Fruit fly (Drosophila melanogaster): ENCODE data around the gene foxo.

foxo gene

DNA sequence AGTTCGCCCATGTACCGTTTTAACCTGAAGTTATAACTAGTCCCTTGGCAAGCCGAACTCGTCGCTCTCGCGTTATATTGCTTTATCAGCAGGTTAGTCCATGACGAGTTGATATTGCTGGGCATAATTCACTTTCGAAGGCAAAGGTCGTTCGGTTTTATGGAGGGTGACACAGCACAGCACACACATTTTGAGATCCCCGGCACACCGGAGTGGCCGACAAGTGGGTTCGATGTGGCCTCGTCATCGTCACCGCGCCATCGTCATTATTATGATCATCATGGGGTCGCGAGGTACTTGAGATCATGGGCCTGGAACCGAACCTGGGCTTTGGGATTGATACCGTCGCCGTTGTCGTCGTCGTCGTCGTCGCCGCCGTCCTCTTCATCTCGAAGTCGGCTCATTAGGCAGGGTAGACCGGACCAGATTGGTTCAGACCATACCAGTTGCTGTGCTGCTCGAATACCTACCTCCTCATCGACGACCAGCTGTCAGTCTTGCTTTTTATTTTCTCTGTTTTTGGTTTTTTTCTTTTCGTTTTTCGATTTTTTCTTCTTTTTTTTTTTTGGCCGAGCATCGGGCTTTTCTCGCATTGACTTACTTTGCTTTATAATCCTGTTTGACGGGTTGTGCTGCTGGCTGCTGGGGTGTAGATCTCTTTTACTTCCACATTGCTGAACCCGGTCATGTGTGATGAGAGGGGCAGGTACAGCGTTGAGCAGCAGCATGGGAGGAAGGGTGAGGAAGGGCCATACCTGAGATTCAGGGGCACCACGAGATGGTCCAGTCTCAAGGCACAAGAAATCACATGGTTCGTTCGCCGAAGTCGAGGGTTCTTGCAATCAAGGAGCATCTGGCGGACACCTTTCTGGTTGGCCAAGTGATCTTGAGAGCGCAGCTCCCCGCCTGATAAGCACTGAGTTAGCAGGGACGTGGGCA is 4.6 kb downstream of the foxo start:
- TF ChIP-seq CTCF (optimal IDR thresholded peaks at IDR 0.05) (no peak), CG8478 (optimal IDR thresholded peaks at IDR 0.05) (no peak)

DNA sequence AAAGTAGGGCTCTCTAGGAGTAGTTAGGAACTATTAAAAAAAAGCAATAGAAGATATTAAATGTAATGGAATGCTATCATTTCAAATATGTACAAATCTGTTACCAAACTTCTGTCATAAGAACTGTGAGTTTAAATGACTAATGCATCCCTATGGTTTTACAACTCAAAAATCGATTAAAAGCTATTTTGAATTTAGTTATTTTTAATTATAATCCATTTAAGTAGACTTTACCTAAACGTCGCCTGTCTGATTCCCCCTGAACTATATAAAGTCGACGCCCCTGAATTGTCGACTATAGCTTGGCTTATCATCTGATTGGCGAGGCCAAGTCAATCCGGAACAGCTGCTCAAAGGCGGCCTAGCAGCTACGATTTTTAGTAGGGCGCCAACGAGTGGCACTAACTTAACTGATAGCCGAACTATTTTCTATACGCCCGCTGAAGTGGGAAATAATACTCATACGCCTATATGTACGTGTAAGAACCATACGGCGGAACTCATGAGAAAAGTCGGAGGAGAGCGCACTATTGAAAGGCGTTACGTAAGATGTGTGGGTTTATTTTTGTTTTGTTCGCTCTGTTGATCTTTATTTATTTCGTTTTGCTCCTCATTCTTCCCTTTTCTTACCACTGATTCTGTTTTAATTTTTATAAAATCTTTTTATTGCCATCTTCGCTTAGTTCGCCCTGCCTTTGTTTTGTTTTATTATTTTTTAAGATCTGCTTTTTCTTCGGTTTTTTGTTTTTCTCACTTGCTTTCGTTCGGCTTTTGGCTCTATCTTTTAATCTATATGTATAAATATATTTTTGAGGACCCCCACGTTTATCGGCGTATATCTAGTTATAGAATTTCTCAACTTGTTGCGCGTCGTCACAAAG is 5.5 kb downstream of the foxo start:
- TF ChIP-seq CTCF (optimal IDR thresholded peaks at IDR 0.05) (no peak), CG8478 (optimal IDR thresholded peaks at IDR 0.05) (no peak)

dm6 chr3R:14062869-14063543 is 6.3 kb downstream of the foxo start:
- TF ChIP-seq CTCF (optimal IDR thresholded peaks at IDR 0.05) (no peak), CG8478 (optimal IDR thresholded peaks at IDR 0.05) (no peak)

DNA sequence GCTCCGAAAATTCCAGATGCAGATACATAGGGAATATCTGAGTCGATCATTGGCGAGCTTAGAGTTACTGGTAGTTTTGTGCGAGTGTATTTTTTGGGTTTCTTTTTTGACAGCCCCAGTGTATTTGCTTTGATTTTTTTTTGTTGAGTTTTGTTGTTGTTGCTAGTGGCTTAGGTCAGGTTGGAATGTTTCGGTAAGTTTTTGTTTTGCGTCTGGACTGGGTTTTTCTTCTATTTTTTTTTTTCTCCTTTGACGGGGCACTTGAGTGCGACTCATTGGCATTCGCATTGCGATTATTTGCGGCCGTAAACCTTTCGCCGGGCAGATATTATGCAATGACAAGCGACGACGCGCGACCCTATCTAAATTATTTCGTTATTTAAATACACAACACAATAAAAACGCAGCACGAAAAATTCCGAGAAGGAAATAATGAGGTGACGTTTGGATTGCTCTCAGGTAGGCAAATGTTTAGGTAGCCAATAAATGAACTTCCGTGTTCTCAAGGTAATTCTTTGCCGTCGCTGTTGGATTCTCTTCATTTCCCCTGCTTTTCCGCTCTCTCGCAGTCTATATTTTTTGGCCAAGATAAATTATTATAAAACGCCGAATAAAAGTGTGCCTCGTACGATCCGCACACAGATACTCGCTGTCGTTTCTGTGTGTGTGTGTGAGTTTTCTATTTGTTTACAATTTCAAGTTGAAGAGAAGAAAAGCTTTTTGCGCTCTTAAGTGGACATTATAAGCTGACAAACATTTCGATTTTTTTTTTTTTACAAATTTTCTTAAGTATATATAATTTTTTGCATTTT is 7.6 kb downstream of the foxo start:
- TF ChIP-seq CG8478 (optimal IDR thresholded peaks at IDR 0.05) = no peak
- TF ChIP-seq CTCF (optimal IDR thresholded peaks at IDR 0.05) = no peak

DNA sequence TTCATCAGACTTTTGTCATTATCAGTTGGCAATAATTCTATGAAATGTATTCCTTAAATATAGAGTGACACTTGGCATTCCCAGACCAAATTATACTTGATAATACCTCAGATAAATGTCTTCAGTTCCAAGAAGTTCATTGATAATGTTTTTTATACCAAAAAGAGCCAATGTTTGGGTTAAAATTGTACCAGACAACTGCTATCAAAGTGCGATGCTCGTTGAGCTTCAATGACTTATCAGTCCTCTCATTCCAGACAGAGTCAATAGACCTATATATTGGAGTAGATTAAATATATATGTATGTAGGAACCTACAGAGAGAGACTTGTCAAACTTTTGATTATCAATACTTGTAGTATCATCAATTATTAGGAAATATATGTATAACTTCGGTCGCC is 8.5 kb downstream of the foxo start:
- TF ChIP-seq CTCF (optimal IDR thresholded peaks at IDR 0.05) (no peak), CG8478 (optimal IDR thresholded peaks at IDR 0.05) (no peak)

- TF ChIP-seq CG8478 (optimal IDR thresholded peaks at IDR 0.05) (no peak), CTCF (optimal IDR thresholded peaks at IDR 0.05) (no peak)
Measured at dm6 chr3R:14067904-14068636, 11.3 kb downstream of the foxo start.

DNA sequence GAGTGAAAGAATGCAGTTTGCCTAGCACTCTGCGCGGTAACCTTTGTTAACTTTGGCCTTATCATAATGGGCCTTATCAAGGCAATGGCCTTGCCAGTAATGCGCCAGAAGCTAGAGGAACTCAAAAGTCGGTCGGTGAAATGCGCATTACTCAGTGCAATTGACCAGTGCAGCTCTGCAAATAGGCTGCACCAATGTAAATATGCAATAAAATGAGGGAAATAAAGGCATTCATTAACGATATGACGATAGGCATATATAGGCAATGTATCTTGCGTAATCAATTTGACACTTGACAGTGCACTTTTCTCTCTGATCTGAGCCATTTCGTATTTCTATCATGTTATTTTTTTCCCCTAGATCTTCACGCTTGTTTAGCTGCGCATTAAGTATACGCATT is 13.4 kb downstream of the foxo start:
- TF ChIP-seq CTCF (optimal IDR thresholded peaks at IDR 0.05) = no peak
- no peak for TF ChIP-seq CG8478 (optimal IDR thresholded peaks at IDR 0.05)

DNA sequence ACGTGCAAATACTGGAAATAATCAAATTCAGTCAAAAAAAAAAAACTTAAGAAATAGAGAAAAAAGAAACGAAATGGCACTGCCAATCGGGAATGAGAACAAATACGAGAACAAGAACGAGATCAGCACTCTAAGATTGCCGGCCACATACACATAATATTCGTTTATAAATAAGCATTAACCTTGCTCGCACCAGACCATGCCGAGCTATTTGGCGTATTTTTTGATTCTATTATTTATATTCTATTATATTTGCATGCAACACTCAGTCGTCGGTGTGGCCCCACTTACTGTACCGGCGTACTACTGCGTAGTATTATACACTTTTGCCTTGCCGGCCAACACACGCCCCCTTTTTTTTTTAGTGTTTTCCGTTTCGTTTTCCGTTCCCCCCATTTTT is 13.9 kb downstream of the foxo start:
- no peak for TF ChIP-seq CG8478 (optimal IDR thresholded peaks at IDR 0.05)
- TF ChIP-seq CTCF (optimal IDR thresholded peaks at IDR 0.05) = no peak

DNA sequence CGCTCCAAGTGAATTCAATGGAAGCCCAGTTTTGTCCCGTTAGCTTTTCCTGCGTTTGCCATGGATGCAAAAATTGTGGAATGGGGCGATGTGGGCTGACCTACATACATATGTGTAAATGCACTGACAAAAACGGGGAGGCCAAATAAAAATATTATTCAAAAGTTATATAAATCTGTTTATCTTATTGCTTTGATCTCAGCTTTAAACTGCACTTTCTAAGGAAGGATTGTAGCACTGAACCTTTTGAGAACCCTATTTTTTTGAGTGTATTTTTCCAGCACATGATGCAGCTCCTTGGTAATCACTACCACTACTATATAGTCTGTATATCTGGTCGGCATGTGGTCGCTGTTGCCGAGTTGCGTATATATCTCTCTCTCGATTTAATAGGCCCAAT is 20.3 kb downstream of the foxo start:
- TF ChIP-seq CG8478 (optimal IDR thresholded peaks at IDR 0.05) = no peak
- no peak for TF ChIP-seq CTCF (optimal IDR thresholded peaks at IDR 0.05)

dm6 chr3R:14081526-14081925 is 24.8 kb downstream of the foxo start:
- TF ChIP-seq CG8478 (optimal IDR thresholded peaks at IDR 0.05) = no peak
- TF ChIP-seq CTCF (optimal IDR thresholded peaks at IDR 0.05) = no peak

dm6 chr3R:14085555-14085954 is 28.8 kb downstream of the foxo start:
- no peak for TF ChIP-seq CTCF (optimal IDR thresholded peaks at IDR 0.05)
- no peak for TF ChIP-seq CG8478 (optimal IDR thresholded peaks at IDR 0.05)

dm6 chr3R:14088157-14088556 is 31.4 kb downstream of the foxo start:
- TF ChIP-seq CG8478 (optimal IDR thresholded peaks at IDR 0.05) = no peak
- TF ChIP-seq CTCF (optimal IDR thresholded peaks at IDR 0.05) = no peak

- TF ChIP-seq CG8478 (optimal IDR thresholded peaks at IDR 0.05) = no peak
- TF ChIP-seq CTCF (optimal IDR thresholded peaks at IDR 0.05) = peak; percentile 72 to 94
Measured at dm6 chr3R:14088887-14089567, 32.3 kb downstream of the foxo start, which contains the start of gene Npc2b. Gene Npc2b, plus strand, starts transcription at chr3R:14089517.

Measured in S2 (cell line).